Worm (Caenorhabditis elegans) whole organism, early embryonic: ENCODE results near the gene kxd-1.

Source experiments
- B0310.2 ChIP-seq: sonication (generic microtip); optimal IDR thresholded peaks from 2 replicates; lab custom pipeline; 2016; ENCODE audit warnings: mild to moderate bottlenecking, missing genetic modification characterization, missing compliant biosample characterization
- F13C5.2 ChIP-seq: sonication (generic microtip); optimal IDR thresholded peaks from 2 replicates; lab custom pipeline; 2017; ENCODE audit warnings: mild to moderate bottlenecking, missing genetic modification characterization, inconsistent platforms, missing compliant biosample characterization
- aly-1 ChIP-seq: sonication (generic microtip); optimal IDR thresholded peaks from 2 replicates; lab custom pipeline; 2016; ENCODE audit warnings: missing genetic modification characterization, missing compliant biosample characterization
- ama-1 ChIP-seq: fragments of 150-350 bp; optimal IDR thresholded peaks from 2 replicates; lab custom pipeline; 2014
- ceh-13 ChIP-seq: fragments of 200-800 bp; sonication (Bioruptor generic); optimal IDR thresholded peaks from 2 replicates; lab custom pipeline; 2018; ENCODE audit warnings: mild to moderate bottlenecking, missing genetic modification characterization, missing compliant biosample characterization
- ceh-36 ChIP-seq: sonication (generic microtip); optimal IDR thresholded peaks from 2 replicates; lab custom pipeline; 2016; ENCODE audit warnings: missing genetic modification characterization, inconsistent platforms, missing compliant biosample characterization
- ets-7 ChIP-seq: sonication (generic microtip); optimal IDR thresholded peaks from 2 replicates; lab custom pipeline; 2016; ENCODE audit warnings: missing genotype, missing genetic modification characterization, missing compliant biosample characterization
- flt-1 ChIP-seq: fragments of 200-800 bp; sonication (Bioruptor generic); IDR thresholded peaks from 2 replicates; pipeline ENCODE4 v1.3.6; 2022; ENCODE audit warnings: missing genetic modification characterization, missing compliant biosample characterization
- hmbx-1 ChIP-seq: sonication (generic microtip); optimal IDR thresholded peaks from 2 replicates; lab custom pipeline; 2016; ENCODE audit warnings: mild to moderate bottlenecking, missing genetic modification characterization, missing compliant biosample characterization
- hmg-4 ChIP-seq: fragments of 200-800 bp; sonication (Bioruptor generic); optimal IDR thresholded peaks from 2 replicates; lab custom pipeline; 2018; ENCODE audit warnings: mild to moderate bottlenecking, missing genetic modification characterization, missing compliant biosample characterization
- hnd-1 ChIP-seq: sonication (generic microtip); optimal IDR thresholded peaks from 2 replicates; lab custom pipeline; 2016; ENCODE audit warnings: missing genetic modification characterization, missing compliant biosample characterization
- pes-1 ChIP-seq: fragments of 200-800 bp; sonication (Bioruptor generic); IDR thresholded peaks from 2 replicates; pipeline ENCODE4 v1.3.6; 2022; ENCODE audit warnings: missing genetic modification reagents, missing genetic modification characterization, missing compliant biosample characterization
- scrt-1 ChIP-seq: fragments of 200-800 bp; sonication (Bioruptor generic); IDR thresholded peaks from 2 replicates; pipeline ENCODE4 v1.3.6; 2022; ENCODE audit warnings: missing genetic modification characterization, missing compliant biosample characterization
- sea-1 ChIP-seq: fragments of 200-800 bp; sonication (Bioruptor generic); conservative IDR thresholded peaks from 2 replicates; pipeline ENCODE4 v1.3.6; 2022; ENCODE audit warnings: missing genetic modification characterization, missing compliant biosample characterization
- tbx-11 ChIP-seq: fragments of 200-800 bp; sonication (Bioruptor generic); IDR thresholded peaks from 2 replicates; pipeline ENCODE4 v1.3.6; 2022; ENCODE audit warnings: missing genetic modification characterization, missing compliant biosample characterization
- tbx-37 ChIP-seq: fragments of 200-800 bp; sonication (Bioruptor generic); conservative IDR thresholded peaks from 2 replicates; pipeline ENCODE4 v1.3.6; 2022; ENCODE audit warnings: missing genetic modification reagents, missing genetic modification characterization, missing compliant biosample characterization
- tra-4 ChIP-seq: sonication (generic microtip); optimal IDR thresholded peaks from 2 replicates; lab custom pipeline; 2017; ENCODE audit warnings: missing genetic modification characterization, missing compliant biosample characterization

Gene kxd-1

DNA sequence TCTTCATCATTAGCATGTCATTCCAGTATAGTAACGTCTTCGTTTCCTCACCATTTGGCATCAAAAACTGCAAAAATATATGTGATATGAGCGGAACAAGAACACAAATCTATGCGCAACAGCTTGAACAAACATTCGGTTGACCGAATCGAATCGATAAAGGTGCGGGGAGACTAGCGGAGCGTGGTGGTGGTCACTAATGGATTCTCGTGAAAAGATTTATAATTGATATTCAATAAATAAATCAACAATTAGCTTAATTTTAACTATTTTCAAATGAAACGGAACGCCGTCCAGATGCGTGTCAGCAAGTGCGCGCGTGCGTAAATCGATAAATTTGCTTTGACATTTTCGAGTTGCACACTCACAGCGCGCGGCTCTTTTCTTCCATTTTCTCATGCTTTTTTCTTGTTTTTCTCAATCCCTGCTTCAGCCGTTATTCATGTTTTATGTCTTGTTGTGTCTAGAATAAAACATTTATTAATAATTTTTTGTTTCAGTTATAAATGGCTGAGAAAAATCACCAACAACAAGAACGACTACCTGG, at the start of gene kxd-1, which contains the start of the genes C13F10.8 and C13F10.6:
kxd-1 (plus strand) TSS at position 497 of the 547 bp plus-strand sequence.
C13F10.8 (minus strand) TSS at position 51 of the 547 bp plus-strand sequence.
C13F10.6 (minus strand) TSS at position 67 of the 547 bp plus-strand sequence.
- no peak for TF ChIP-seq ceh-36 (tag; lab: Kevin White, UChicago)
- TF ChIP-seq hmg-4 (GFP tag; lab: Kevin White, UChicago) = peak; percentile 4
- no peak for TF ChIP-seq ets-7
- TF ChIP-seq flt-1 (GFP tag; lab: Robert Waterston, UW) = no peak
- no peak for TF ChIP-seq tra-4 (tag; lab: Kevin White, UChicago)
- no peak for TF ChIP-seq tbx-11 (GFP tag; lab: Robert Waterston, UW)

DNA sequence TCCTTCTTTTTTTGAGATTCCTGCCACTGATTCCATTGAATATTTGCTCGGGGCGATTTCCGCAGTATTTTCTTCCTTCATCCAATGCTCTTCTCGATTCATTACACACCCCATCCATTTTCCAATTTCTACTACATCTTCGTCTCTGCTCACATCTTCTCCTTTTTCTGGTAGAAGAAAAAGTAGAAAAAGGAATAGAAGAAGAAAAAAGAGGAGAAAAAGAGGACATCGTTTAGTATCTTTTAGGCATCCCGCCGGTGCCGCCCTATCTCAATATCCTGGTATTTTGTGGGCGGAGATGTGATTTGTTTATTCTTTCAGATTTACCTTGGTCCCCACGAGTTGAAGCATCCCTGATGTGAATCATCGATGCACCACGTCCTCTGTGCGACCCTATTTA, 46.1 kb upstream of the kxd-1 start, which contains the start of gene lgc-39:
lgc-39 (plus strand) TSS at position 301 of the 400 bp plus-strand sequence.
- TF ChIP-seq flt-1 (GFP tag; lab: Robert Waterston, UW) = no peak
- TF ChIP-seq ceh-13 (GFP tag; lab: Kevin White, UChicago) = no peak
- TF ChIP-seq B0310.2 (tag; lab: Kevin White, UChicago) = no peak
- TF ChIP-seq scrt-1 = no peak
- no peak for TF ChIP-seq hnd-1
- TF ChIP-seq aly-1 (tag; lab: Kevin White, UChicago) = no peak
- no peak for TF ChIP-seq tra-4 (tag; lab: Kevin White, UChicago)

DNA sequence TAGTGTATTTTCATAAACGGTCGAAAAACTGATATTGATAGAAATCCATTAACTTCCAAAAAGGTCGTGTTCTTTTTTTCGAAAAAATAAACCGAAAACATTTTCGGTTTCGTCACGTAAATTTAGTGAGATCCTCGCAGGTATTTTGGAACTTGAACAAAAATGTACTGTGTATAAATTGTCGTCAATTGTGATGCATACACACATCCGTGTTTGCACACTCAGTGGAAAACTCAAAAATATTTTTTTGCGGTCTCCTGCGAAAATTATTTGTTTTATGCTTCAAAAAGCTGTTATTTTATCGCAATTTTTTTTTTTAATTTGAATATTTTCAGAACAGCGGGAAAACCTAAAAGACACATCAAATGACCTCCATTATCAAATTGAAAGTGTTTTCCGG, 42.4 kb upstream of the kxd-1 start, which contains the start of gene cpsf-2:
cpsf-2 (plus strand) TSS at position 330 of the 400 bp plus-strand sequence.
- no peak for TF ChIP-seq ets-7
- TF ChIP-seq tbx-37 (GFP tag; lab: Robert Waterston, UW) = no peak
- no peak for TF ChIP-seq hnd-1
- TF ChIP-seq B0310.2 (tag; lab: Kevin White, UChicago) = no peak
- TF ChIP-seq pes-1 (GFP tag; lab: Robert Waterston, UW) = no peak

DNA sequence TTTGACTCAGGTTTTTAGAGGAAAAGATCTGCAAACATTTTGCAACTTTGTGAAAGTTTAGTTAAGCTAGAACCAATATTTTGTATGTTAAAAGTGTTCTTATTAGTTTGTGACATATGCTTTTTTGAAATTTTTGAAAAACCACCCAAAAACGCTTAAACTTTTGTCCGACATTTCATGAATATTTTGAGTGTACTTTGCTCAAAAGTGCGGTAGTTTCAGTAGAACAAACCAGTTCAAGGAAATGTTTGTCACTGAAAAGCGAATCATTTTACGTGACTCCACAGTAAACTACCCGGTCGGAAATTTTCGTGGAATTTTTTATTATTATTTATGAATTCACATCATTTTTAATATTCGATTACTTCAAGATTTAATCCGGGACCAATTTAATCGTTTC, 36.7 kb upstream of the kxd-1 start, which contains the start of gene pitr-5:
pitr-5 (plus strand) TSS at position 301 of the 400 bp plus-strand sequence.
- TF ChIP-seq hmbx-1 = no peak
- no peak for TF ChIP-seq sea-1 (GFP tag; lab: Robert Waterston, UW)
- no peak for TF ChIP-seq hmg-4 (GFP tag; lab: Kevin White, UChicago)
- TF ChIP-seq tbx-11 (GFP tag; lab: Robert Waterston, UW) = no peak
- no peak for TF ChIP-seq flt-1 (GFP tag; lab: Robert Waterston, UW)
- no peak for TF ChIP-seq tbx-37 (GFP tag; lab: Robert Waterston, UW)
- no peak for TF ChIP-seq ama-1 (lab: Kevin White, UChicago)
- no peak for TF ChIP-seq B0310.2 (tag; lab: Kevin White, UChicago)
- no peak for TF ChIP-seq ceh-36 (tag; lab: Kevin White, UChicago)
- no peak for TF ChIP-seq F13C5.2 (tag; lab: Kevin White, UChicago)
- no peak for TF ChIP-seq hnd-1
- no peak for TF ChIP-seq ceh-13 (GFP tag; lab: Kevin White, UChicago)
- no peak for TF ChIP-seq aly-1 (tag; lab: Kevin White, UChicago)

DNA sequence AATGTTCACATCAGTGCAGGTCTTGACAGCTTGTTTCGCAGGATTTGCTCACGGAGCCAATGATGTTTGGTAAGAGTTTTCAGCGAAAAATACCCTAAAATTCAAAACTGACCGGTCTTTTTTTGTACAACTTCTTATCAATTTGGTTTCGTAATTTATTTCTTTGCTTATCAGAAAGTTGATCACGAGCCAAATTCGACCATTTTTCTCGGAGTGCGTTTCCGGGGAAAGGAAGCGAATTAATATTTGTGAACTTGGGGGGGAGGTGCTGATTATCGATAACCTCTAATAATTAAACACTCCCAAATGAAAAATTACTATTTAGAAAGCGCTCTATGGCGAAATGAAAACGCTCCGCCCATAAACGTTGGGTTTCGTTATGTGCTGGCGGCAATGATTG, 34.7 kb upstream of the kxd-1 start:
- no peak for TF ChIP-seq scrt-1
- no peak for TF ChIP-seq aly-1 (tag; lab: Kevin White, UChicago)
- TF ChIP-seq pes-1 (GFP tag; lab: Robert Waterston, UW) = no peak
- TF ChIP-seq tra-4 (tag; lab: Kevin White, UChicago) = no peak
- TF ChIP-seq hnd-1 = no peak
- TF ChIP-seq F13C5.2 (tag; lab: Kevin White, UChicago) = no peak
- no peak for TF ChIP-seq hmg-4 (GFP tag; lab: Kevin White, UChicago)
- no peak for TF ChIP-seq tbx-37 (GFP tag; lab: Robert Waterston, UW)

DNA sequence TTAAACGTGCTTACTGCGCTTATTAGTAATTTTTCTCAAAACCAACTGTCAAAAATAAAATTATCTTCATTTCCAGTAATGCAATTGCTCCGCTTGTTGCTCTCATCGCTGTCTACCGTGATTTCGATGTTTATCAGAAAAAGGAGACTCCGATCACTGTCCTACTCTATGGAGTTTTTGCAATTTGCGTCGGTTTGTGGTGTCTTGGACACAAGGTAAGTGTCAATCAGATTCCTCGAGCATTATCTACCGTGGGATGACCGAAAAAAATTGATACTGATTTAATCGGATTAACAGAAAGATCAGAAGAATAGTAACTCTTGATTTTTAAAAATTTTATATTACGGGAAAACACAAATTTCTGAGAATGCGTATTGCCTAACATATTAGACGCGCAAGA, 34.0 kb upstream of the kxd-1 start:
- TF ChIP-seq hmbx-1 = no peak
- no peak for TF ChIP-seq ets-7
- TF ChIP-seq F13C5.2 (tag; lab: Kevin White, UChicago) = no peak
- TF ChIP-seq aly-1 (tag; lab: Kevin White, UChicago) = no peak
- TF ChIP-seq pes-1 (GFP tag; lab: Robert Waterston, UW) = no peak
- no peak for TF ChIP-seq scrt-1
- TF ChIP-seq hmg-4 (GFP tag; lab: Kevin White, UChicago) = no peak
- no peak for TF ChIP-seq B0310.2 (tag; lab: Kevin White, UChicago)
- no peak for TF ChIP-seq tbx-11 (GFP tag; lab: Robert Waterston, UW)
- TF ChIP-seq sea-1 (GFP tag; lab: Robert Waterston, UW) = no peak
- TF ChIP-seq flt-1 (GFP tag; lab: Robert Waterston, UW) = no peak
- no peak for TF ChIP-seq ceh-36 (tag; lab: Kevin White, UChicago)
- no peak for TF ChIP-seq tra-4 (tag; lab: Kevin White, UChicago)

DNA sequence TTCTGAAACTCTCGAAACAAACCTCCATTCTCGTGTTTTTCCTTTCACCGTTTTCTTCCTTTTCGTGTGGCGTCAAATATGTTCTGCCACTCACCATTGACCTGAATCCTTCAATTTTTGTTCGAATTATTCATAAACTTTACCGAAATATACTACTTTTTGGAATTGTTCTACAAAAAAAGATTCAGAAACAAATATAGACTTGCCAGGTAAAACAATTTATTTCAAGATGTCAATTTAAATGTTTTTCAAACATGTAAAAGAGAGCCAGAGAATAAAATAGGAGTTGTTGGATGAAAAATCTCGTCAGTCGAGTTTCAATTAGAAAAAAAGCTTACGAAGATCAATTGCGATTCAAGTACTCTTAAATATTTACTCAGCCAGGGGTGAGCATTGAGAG, 27.7 kb upstream of the kxd-1 start, which contains the start of gene F09G2.8:
F09G2.8 (minus strand) TSS at position 101 of the 400 bp plus-strand sequence.
- TF ChIP-seq ets-7 (no peak), ama-1 (lab: Kevin White, UChicago) (no peak), B0310.2 (tag; lab: Kevin White, UChicago) (no peak), hmg-4 (GFP tag; lab: Kevin White, UChicago) (no peak), tbx-11 (GFP tag; lab: Robert Waterston, UW) (no peak), pes-1 (GFP tag; lab: Robert Waterston, UW) (no peak), hnd-1 (no peak), hmbx-1 (no peak), tra-4 (tag; lab: Kevin White, UChicago) (no peak), flt-1 (GFP tag; lab: Robert Waterston, UW) (no peak), F13C5.2 (tag; lab: Kevin White, UChicago) (no peak), scrt-1 (no peak)

DNA sequence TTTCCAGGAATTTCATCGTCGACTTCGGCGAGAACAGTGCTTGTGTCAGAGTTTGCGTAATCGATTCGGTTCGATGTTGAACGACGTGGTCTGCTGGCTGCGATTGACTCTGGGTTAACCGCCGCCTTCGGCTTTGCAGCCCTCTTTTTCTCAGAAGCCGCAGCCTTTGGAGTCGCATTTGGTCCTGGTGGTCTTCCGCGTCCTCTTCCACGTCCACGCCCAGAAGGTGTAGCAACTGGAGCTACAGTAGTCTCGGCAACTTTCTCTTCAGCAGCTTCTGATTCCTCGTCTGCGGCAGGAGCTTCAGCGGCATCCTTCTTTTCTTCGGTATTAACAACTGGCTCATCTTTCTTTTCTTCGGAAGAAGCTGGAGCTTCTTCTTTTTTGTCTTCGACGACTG, 26.5 kb upstream of the kxd-1 start:
- TF ChIP-seq hmg-4 (GFP tag; lab: Kevin White, UChicago) (no peak), tbx-37 (GFP tag; lab: Robert Waterston, UW) (no peak), ceh-13 (GFP tag; lab: Kevin White, UChicago) (no peak), ceh-36 (tag; lab: Kevin White, UChicago) (no peak), scrt-1 (no peak), hnd-1 (no peak), ets-7 (no peak), B0310.2 (tag; lab: Kevin White, UChicago) (no peak)
